Fruit fly (Drosophila melanogaster): ENCODE measurements around the gene Hmgcr.
A peak's percentile ranks its signal among the peaks of the same experiment; 100 is the strongest.

Hmgcr gene

dm6 chr3R:23722680-23723372 is 10.3 kb upstream of the Hmgcr start, which contains the start of gene CG10365 (continued):
- TF ChIP-seq CG6765 (GFP tag; optimal IDR thresholded peaks at IDR 0.05) (peak; percentile 72), Bgb (GFP tag; IDR thresholded peaks at IDR 0.05; ENCODE audit: partially characterized antibody) (no peak), tx (GFP tag; optimal IDR thresholded peaks at IDR 0.05) (no peak), pita (GFP tag; optimal IDR thresholded peaks at IDR 0.05) (no peak), HLH54F (GFP tag; optimal IDR thresholded peaks at IDR 0.05) (no peak), hbn (GFP tag; IDR thresholded peaks at IDR 0.05; ENCODE audit: partially characterized antibody) (no peak), Dek (tag; optimal IDR thresholded peaks at IDR 0.05) (peak; percentile 90), pzg (GFP tag; optimal IDR thresholded peaks at IDR 0.05) (no peak), kay (GFP tag; optimal IDR thresholded peaks at IDR 0.05) (peak; percentile 40), CG10274 (GFP tag; optimal IDR thresholded peaks at IDR 0.05) (no peak), CG9932 (GFP tag; IDR thresholded peaks at IDR 0.05) (peak; percentile 67), CG14710 (tag; optimal IDR thresholded peaks at IDR 0.05) (peak; percentile 67), wor (GFP tag; IDR thresholded peaks at IDR 0.05) (peak; percentile 57), CG7372 (GFP tag; IDR thresholded peaks at IDR 0.05) (peak; percentile 56; the same call in 1 of the 2 replicates), zfh2 (GFP tag; optimal IDR thresholded peaks at IDR 0.05) (no peak), sd (tag; optimal IDR thresholded peaks at IDR 0.05) (peak; percentile 65), CG31441 (GFP tag; IDR thresholded peaks at IDR 0.05) (peak; percentile 93), HHEX (GFP tag; optimal IDR thresholded peaks at IDR 0.05) (peak; percentile 87), CG5953 (GFP tag; IDR thresholded peaks at IDR 0.05) (peak; percentile 63; the same call in 1 of the 2 replicates), cato (GFP tag; optimal IDR thresholded peaks at IDR 0.05; ENCODE audit: borderline replicate concordance) (peak; percentile 23), CG6254 (GFP tag; optimal IDR thresholded peaks at IDR 0.05) (peak; percentile 52), E2f2 (GFP tag; IDR thresholded peaks at IDR 0.05) (peak; percentile 56; the same call in 1 of the 2 replicates), CG1603 (tag; optimal IDR thresholded peaks at IDR 0.05) (peak; percentile 46), CG4617 (GFP tag; optimal IDR thresholded peaks at IDR 0.05; ENCODE audit: borderline replicate concordance) (peak; percentile 3), CG4730 (GFP tag; IDR thresholded peaks at IDR 0.05) (peak; percentile 68), trh (GFP tag; optimal IDR thresholded peaks at IDR 0.05) (peak; percentile 34), croc (GFP tag; conservative IDR thresholded peaks at IDR 0.05) (peak; percentile 72), CG11093 (GFP tag; IDR thresholded peaks at IDR 0.05) (peak; percentile 69; the same call in 2 of the 3 replicates), slp2 (GFP tag; optimal IDR thresholded peaks at IDR 0.05) (no peak), CG34422 (GFP tag; IDR thresholded peaks at IDR 0.05) (peak; percentile 76), hth (optimal IDR thresholded peaks at IDR 0.05) (no peak), Doc3 (GFP tag; IDR thresholded peaks at IDR 0.05; ENCODE audit: partially characterized antibody) (no peak), Dp (GFP tag; optimal IDR thresholded peaks at IDR 0.05) (no peak), Dbx (GFP tag; IDR thresholded peaks at IDR 0.05) (peak; percentile 85), CG1832 (GFP tag; optimal IDR thresholded peaks at IDR 0.05) (no peak), Asciz (GFP tag; optimal IDR thresholded peaks at IDR 0.05) (peak; percentile 87), HLH3B (GFP tag; IDR thresholded peaks at IDR 0.05) (peak; percentile 87), ac (GFP tag; optimal IDR thresholded peaks at IDR 0.05) (no peak), CG2875 (GFP tag; optimal IDR thresholded peaks at IDR 0.05) (peak; percentile 33), row (GFP tag; IDR thresholded peaks at IDR 0.05) (peak; percentile 91), sc (optimal IDR thresholded peaks at IDR 0.05) (no peak), sc (GFP tag; optimal IDR thresholded peaks at IDR 0.05) (peak; percentile 24), slou (GFP tag; optimal IDR thresholded peaks at IDR 0.05) (peak; percentile 57), vnd (GFP tag; IDR thresholded peaks at IDR 0.05; ENCODE audit: partially characterized antibody) (no peak), Ptx1 (GFP tag; IDR thresholded peaks at IDR 0.05) (peak; percentile 92), CG15011 (GFP tag; optimal IDR thresholded peaks at IDR 0.05) (peak; percentile 87), psq (GFP tag; optimal IDR thresholded peaks at IDR 0.05) (peak; percentile 52), BtbVII (GFP tag; optimal IDR thresholded peaks at IDR 0.05) (peak; percentile 89), CG4820 (GFP tag; optimal IDR thresholded peaks at IDR 0.05) (peak; percentile 49), exex (tag; optimal IDR thresholded peaks at IDR 0.05) (peak; percentile 66)
